Fruit fly (Drosophila melanogaster): ENCODE results near the gene Or24a.

DNA sequence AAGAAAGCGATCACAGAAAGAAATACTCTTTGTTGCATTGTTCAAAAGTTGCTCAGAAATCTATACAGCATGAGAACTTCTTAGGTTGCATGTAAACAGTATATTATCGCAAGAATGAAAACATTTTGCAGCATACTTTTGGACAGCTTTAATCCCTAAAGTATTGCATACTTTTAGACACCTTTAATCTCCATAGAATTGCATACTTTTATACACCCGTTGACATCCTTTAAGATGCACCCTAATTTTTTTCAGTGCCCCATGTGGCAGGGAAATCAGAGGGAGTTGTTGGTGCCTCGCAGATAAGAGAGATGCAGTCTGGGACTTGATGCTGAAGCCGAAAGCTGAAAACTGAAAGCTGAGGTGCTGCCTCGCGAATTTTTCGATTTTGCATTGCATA, 13.5 kb upstream of the Or24a start:
- TF ChIP-seq oc (tag; optimal IDR thresholded peaks at IDR 0.05), result no peak
- no peak for TF ChIP-seq Lhr (GFP tag; optimal IDR thresholded peaks at IDR 0.05)
- no peak for TF ChIP-seq CG6683 (GFP tag; optimal IDR thresholded peaks at IDR 0.05)
- TF ChIP-seq CG3995 (GFP tag; optimal IDR thresholded peaks at IDR 0.05), result no peak
- TF ChIP-seq ewg (GFP tag; optimal IDR thresholded peaks at IDR 0.05), result no peak
- TF ChIP-seq CG30403 (GFP tag; optimal IDR thresholded peaks at IDR 0.05), result no peak
- TF ChIP-seq Sox102F (GFP tag; optimal IDR thresholded peaks at IDR 0.05), result no peak
- TF ChIP-seq CG17359 (tag; optimal IDR thresholded peaks at IDR 0.05), result no peak
- no peak for TF ChIP-seq CG16815 (GFP tag; optimal IDR thresholded peaks at IDR 0.05)
- no peak for TF ChIP-seq br (optimal IDR thresholded peaks at IDR 0.05)
- TF ChIP-seq Ets65A (GFP tag), result no peak
- no peak for TF ChIP-seq CG17385 (GFP tag; optimal IDR thresholded peaks at IDR 0.05)
- TF ChIP-seq GATAe (GFP tag; conservative IDR thresholded peaks at IDR 0.05), result no peak
